Fruit fly (Drosophila melanogaster): ENCODE data around the gene Cpr30F.
A peak's percentile ranks its signal among the peaks of the same experiment; 100 is the strongest.

Gene Cpr30F

DNA sequence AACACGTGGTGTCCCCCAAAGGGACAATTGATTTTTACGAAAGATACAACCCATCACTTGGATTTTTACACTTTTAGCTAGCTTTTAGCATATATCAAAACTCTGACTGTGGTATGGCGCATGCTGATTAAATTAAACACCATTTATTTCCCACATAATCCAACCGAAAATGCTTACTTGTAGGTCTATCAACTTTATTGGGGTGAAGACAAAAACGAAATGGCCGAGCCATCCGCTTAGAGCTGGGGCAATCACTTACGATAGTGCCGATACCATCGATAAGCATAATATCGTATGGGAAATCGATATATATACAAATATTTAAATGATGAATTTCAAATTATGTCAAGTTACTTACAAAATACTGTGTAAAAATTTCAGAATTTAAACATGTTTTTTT, 35.7 kb downstream of the Cpr30F start, which contains the start of gene RpS2 (continued):
- TF ChIP-seq Hr38 (GFP tag; optimal IDR thresholded peaks at IDR 0.05) = no peak
- peak; percentile 79 for TF ChIP-seq Eip78C (GFP tag)
- TF ChIP-seq CG11902 (GFP tag; optimal IDR thresholded peaks at IDR 0.05) = no peak
- no peak for TF ChIP-seq CG10669 (GFP tag; optimal IDR thresholded peaks at IDR 0.05)
- no peak; the same call in 2 of the 3 replicates for TF ChIP-seq CG8119 (GFP tag; IDR thresholded peaks at IDR 0.05)

dm6 chr2L:9894871-9895364, 38.0 kb downstream of the Cpr30F start, which contains the start of gene Bka:
Gene Bka (plus strand): TSS chr2L:9895287.
- TF ChIP-seq fd59A (GFP tag; optimal IDR thresholded peaks at IDR 0.05) (no peak), CG11902 (GFP tag; optimal IDR thresholded peaks at IDR 0.05) (no peak), Smox (GFP tag; optimal IDR thresholded peaks at IDR 0.05) (no peak), Gug (GFP tag; IDR thresholded peaks at IDR 0.05) (no peak), CG31627 (GFP tag; optimal IDR thresholded peaks at IDR 0.05) (no peak), Met (GFP tag; optimal IDR thresholded peaks at IDR 0.05) (peak; percentile 57), CG6854 (GFP tag; optimal IDR thresholded peaks at IDR 0.05) (peak; percentile 52), CG6276 (GFP tag; optimal IDR thresholded peaks at IDR 0.05) (no peak), CG8632 (GFP tag; optimal IDR thresholded peaks at IDR 0.05) (no peak), CG8319 (GFP tag; optimal IDR thresholded peaks at IDR 0.05) (no peak), dsx (GFP tag; optimal IDR thresholded peaks at IDR 0.05; ENCODE audit: poor library complexity, severe bottlenecking) (peak; percentile 25), CG1621 (tag; optimal IDR thresholded peaks at IDR 0.05) (no peak), CG16779 (tag; optimal IDR thresholded peaks at IDR 0.05) (no peak), CG32006 (GFP tag; optimal IDR thresholded peaks at IDR 0.05) (no peak), Sox14 (GFP tag; optimal IDR thresholded peaks at IDR 0.05) (peak; percentile 24), salr (GFP tag; optimal IDR thresholded peaks at IDR 0.05) (no peak), CG6808 (GFP tag; optimal IDR thresholded peaks at IDR 0.05) (peak; percentile 18), Eip78C (GFP tag) (peak; percentile 77), Ets96B (tag; optimal IDR thresholded peaks at IDR 0.05) (peak; percentile 13), pdm3 (GFP tag; optimal IDR thresholded peaks at IDR 0.05) (no peak), achi (GFP tag; optimal IDR thresholded peaks at IDR 0.05) (no peak), CG9139 (GFP tag; optimal IDR thresholded peaks at IDR 0.05) (no peak), OdsH (GFP tag; optimal IDR thresholded peaks at IDR 0.05) (no peak), acj6 (GFP tag; optimal IDR thresholded peaks at IDR 0.05) (peak; percentile 29), Hr39 (GFP tag; optimal IDR thresholded peaks at IDR 0.05) (no peak), topi (GFP tag; optimal IDR thresholded peaks at IDR 0.05) (peak; percentile 56), Sox102F (GFP tag; optimal IDR thresholded peaks at IDR 0.05) (no peak), CG6792 (GFP tag; optimal IDR thresholded peaks at IDR 0.05) (no peak), Lpt (GFP tag; optimal IDR thresholded peaks at IDR 0.05) (no peak), fd85E (GFP tag; optimal IDR thresholded peaks at IDR 0.05) (no peak), CG8119 (GFP tag; IDR thresholded peaks at IDR 0.05) (no peak), cyc (GFP tag; optimal IDR thresholded peaks at IDR 0.05) (no peak), Blimp-1 (GFP tag; optimal IDR thresholded peaks at IDR 0.05) (peak; percentile 15), dac (GFP tag; optimal IDR thresholded peaks at IDR 0.05) (no peak), vri (GFP tag; optimal IDR thresholded peaks at IDR 0.05) (peak; percentile 74), CG3032 (tag; optimal IDR thresholded peaks at IDR 0.05) (peak; percentile 39), eg (GFP tag; IDR thresholded peaks at IDR 0.05) (no peak), Ets21C (GFP tag; optimal IDR thresholded peaks at IDR 0.05) (peak; percentile 1), CG6163 (GFP tag; IDR thresholded peaks at IDR 0.05) (no peak), CG4318 (GFP tag; optimal IDR thresholded peaks at IDR 0.05) (no peak), CG34406 (GFP tag; optimal IDR thresholded peaks at IDR 0.05) (peak; percentile 56), svp (GFP tag) (no peak), Hr4 (GFP tag; optimal IDR thresholded peaks at IDR 0.05) (no peak), CG7368 (GFP tag; optimal IDR thresholded peaks at IDR 0.05) (peak; percentile 21), net (GFP tag; optimal IDR thresholded peaks at IDR 0.05) (no peak), CG15336 (GFP tag; IDR thresholded peaks at IDR 0.05) (peak; percentile 11; the same call in 1 of the 2 replicates), spab (GFP tag; optimal IDR thresholded peaks at IDR 0.05) (no peak), CG11762 (GFP tag; optimal IDR thresholded peaks at IDR 0.05; ENCODE audit: insufficient read depth) (no peak), CG10669 (GFP tag; optimal IDR thresholded peaks at IDR 0.05) (peak; percentile 17)

Data from whole organism, prepupa.